Worm (Caenorhabditis elegans) whole organism, mixed stage, embryonic: ENCODE data around the gene atgl-1.

Source experiments
- ces-1 ChIP-seq: fragments of 150-350 bp; optimal IDR thresholded peaks from 2 replicates; lab custom pipeline; 2014; ENCODE audit warnings: missing biosample characterization, missing genetic modification reagents, missing genetic modification characterization
- elt-1 ChIP-seq: sonication (generic microtip); optimal IDR thresholded peaks from 2 replicates; lab custom pipeline; 2017; ENCODE audit warnings: missing genetic modification characterization, mild to moderate bottlenecking, missing compliant biosample characterization, antibody characterized with exemption, moderate library complexity, borderline replicate concordance; ENCODE audit not compliant: insufficient read depth
- elt-3 ChIP-seq: fragments of 150-350 bp; optimal IDR thresholded peaks from 2 replicates; lab custom pipeline; 2014; ENCODE audit warnings: missing biosample characterization, missing genetic modification characterization
- flh-1 ChIP-seq: fragments of 200-800 bp; sonication (Bioruptor generic); optimal IDR thresholded peaks from 2 replicates; lab custom pipeline; 2018; ENCODE audit warnings: mild to moderate bottlenecking, missing genetic modification characterization, moderate library complexity, missing compliant biosample characterization
- ham-2 ChIP-seq: fragments of 200-800 bp; sonication (Bioruptor generic); optimal IDR thresholded peaks from 2 replicates; lab custom pipeline; 2018; ENCODE audit warnings: mild to moderate bottlenecking, missing genetic modification characterization, missing compliant biosample characterization
- hlh-1 ChIP-seq: fragments of 150-350 bp; optimal IDR thresholded peaks from 2 replicates; lab custom pipeline; 2014; ENCODE audit warnings: missing biosample characterization, missing genetic modification reagents, missing genetic modification characterization
- lsy-2 ChIP-seq: fragments of 150-350 bp; optimal IDR thresholded peaks from 2 replicates; lab custom pipeline; 2014; ENCODE audit warnings: missing biosample characterization, missing genetic modification characterization
- nhr-237 ChIP-seq: fragments of 150-350 bp; optimal IDR thresholded peaks from 2 replicates; lab custom pipeline; 2014; ENCODE audit warnings: missing biosample characterization, missing genetic modification characterization
- nhr-76 ChIP-seq: sonication (generic microtip); optimal IDR thresholded peaks from 2 replicates; lab custom pipeline; 2017; ENCODE audit warnings: missing biosample characterization, missing genetic modification characterization
- pha-4 ChIP-seq: fragments of 150-350 bp; optimal IDR thresholded peaks from 2 replicates; lab custom pipeline; 2018; ENCODE audit warnings: missing biosample characterization, missing genetic modification reagents, missing genetic modification characterization
- unc-39 ChIP-seq: fragments of 150-350 bp; optimal IDR thresholded peaks from 2 replicates; lab custom pipeline; 2014; ENCODE audit warnings: missing biosample characterization, missing genetic modification characterization
- ztf-11 ChIP-seq: fragments of 150-350 bp; optimal IDR thresholded peaks from 2 replicates; lab custom pipeline; 2014; ENCODE audit warnings: missing biosample characterization, missing genetic modification characterization

ce11 chrIII:6421473-6421872 is 2.2 kb upstream of the atgl-1 start:
- no peak for TF ChIP-seq nhr-237 (tag; lab: Kevin White, UChicago)
- no peak for TF ChIP-seq elt-3 (tag; lab: Kevin White, UChicago)
- no peak for TF ChIP-seq ztf-11 (tag; lab: Kevin White, UChicago)
- no peak for TF ChIP-seq unc-39 (tag; lab: Kevin White, UChicago)
- no peak for TF ChIP-seq elt-1
- no peak for TF ChIP-seq lsy-2 (tag; lab: Kevin White, UChicago)
- no peak for TF ChIP-seq flh-1 (GFP tag; lab: Kevin White, UChicago)
- TF ChIP-seq ham-2 (GFP tag; lab: Kevin White, UChicago): no peak
- no peak for TF ChIP-seq nhr-76 (tag; lab: Kevin White, UChicago)
- no peak for TF ChIP-seq ces-1 (GFP tag; lab: Kevin White, UChicago)
- no peak for TF ChIP-seq hlh-1 (tag; lab: Kevin White, UChicago)
- no peak for TF ChIP-seq pha-4 (tag; lab: Kevin White, UChicago)
